Worm (Caenorhabditis elegans) whole organism, mixed stage, embryonic: ENCODE results near the gene T26H5.4.

Source experiments
- M03D4.4 ChIP-seq: sonication (generic microtip); optimal IDR thresholded peaks from 2 replicates; lab custom pipeline; 2017; ENCODE audit warnings: mild to moderate bottlenecking, missing genetic modification characterization, missing compliant biosample characterization
- bed-3 ChIP-seq: fragments of 200-800 bp; sonication (Bioruptor generic); optimal IDR thresholded peaks from 3 replicates; lab custom pipeline; 2018; ENCODE audit warnings: mild to moderate bottlenecking, missing genetic modification characterization, moderate library complexity, missing compliant biosample characterization
- blmp-1 ChIP-seq: fragments of 150-350 bp; optimal IDR thresholded peaks from 2 replicates; lab custom pipeline; 2014; ENCODE audit warnings: missing biosample characterization, missing genetic modification characterization
- ceh-43 ChIP-seq: fragments of 200-800 bp; sonication (Bioruptor generic); optimal IDR thresholded peaks from 2 replicates; lab custom pipeline; 2018; ENCODE audit warnings: mild to moderate bottlenecking, missing genetic modification characterization, moderate library complexity, missing compliant biosample characterization
- ceh-83 ChIP-seq: fragments of 200-800 bp; sonication (Bioruptor generic); optimal IDR thresholded peaks from 2 replicates; lab custom pipeline; 2018; ENCODE audit warnings: mild to moderate bottlenecking, missing genetic modification characterization, missing compliant biosample characterization
- ces-1 ChIP-seq: fragments of 150-350 bp; optimal IDR thresholded peaks from 2 replicates; lab custom pipeline; 2014; ENCODE audit warnings: missing biosample characterization, missing genetic modification reagents, missing genetic modification characterization
- cnd-1 ChIP-seq: fragments of 200-800 bp; sonication (Bioruptor generic); optimal IDR thresholded peaks from 2 replicates; lab custom pipeline; 2018; ENCODE audit warnings: mild to moderate bottlenecking, missing genetic modification characterization, missing compliant biosample characterization
- drap-1 ChIP-seq: fragments of 200-800 bp; sonication (Bioruptor generic); optimal IDR thresholded peaks from 3 replicates; lab custom pipeline; 2018; ENCODE audit warnings: mild to moderate bottlenecking, missing genetic modification characterization, missing compliant biosample characterization
- elt-1 ChIP-seq: sonication (generic microtip); optimal IDR thresholded peaks from 2 replicates; lab custom pipeline; 2017; ENCODE audit warnings: missing genetic modification characterization, mild to moderate bottlenecking, missing compliant biosample characterization, antibody characterized with exemption, moderate library complexity, borderline replicate concordance; ENCODE audit not compliant: insufficient read depth
- elt-3 ChIP-seq: fragments of 150-350 bp; optimal IDR thresholded peaks from 2 replicates; lab custom pipeline; 2014; ENCODE audit warnings: missing biosample characterization, missing genetic modification characterization
- flh-1 ChIP-seq: fragments of 200-800 bp; sonication (Bioruptor generic); optimal IDR thresholded peaks from 2 replicates; lab custom pipeline; 2018; ENCODE audit warnings: mild to moderate bottlenecking, missing genetic modification characterization, moderate library complexity, missing compliant biosample characterization
- ham-2 ChIP-seq: fragments of 200-800 bp; sonication (Bioruptor generic); optimal IDR thresholded peaks from 2 replicates; lab custom pipeline; 2018; ENCODE audit warnings: mild to moderate bottlenecking, missing genetic modification characterization, missing compliant biosample characterization
- hlh-1 ChIP-seq: fragments of 150-350 bp; optimal IDR thresholded peaks from 2 replicates; lab custom pipeline; 2014; ENCODE audit warnings: missing biosample characterization, missing genetic modification reagents, missing genetic modification characterization
- lin-13 ChIP-seq: fragments of 150-350 bp; optimal IDR thresholded peaks from 2 replicates; lab custom pipeline; 2014; ENCODE audit warnings: missing biosample characterization, missing genetic modification characterization
- lin-32 ChIP-seq: fragments of 200-800 bp; sonication (Bioruptor generic); optimal IDR thresholded peaks from 2 replicates; lab custom pipeline; 2018; ENCODE audit warnings: mild to moderate bottlenecking, missing genetic modification characterization, missing compliant biosample characterization
- lsy-2 ChIP-seq: fragments of 150-350 bp; optimal IDR thresholded peaks from 2 replicates; lab custom pipeline; 2014; ENCODE audit warnings: missing biosample characterization, missing genetic modification characterization
- mep-1 ChIP-seq: fragments of 150-350 bp; optimal IDR thresholded peaks from 2 replicates; lab custom pipeline; 2017; ENCODE audit warnings: missing biosample characterization, missing genetic modification reagents, missing genetic modification characterization, inconsistent platforms
- nhr-12 ChIP-seq: fragments of 150-350 bp; optimal IDR thresholded peaks from 2 replicates; lab custom pipeline; 2014; ENCODE audit warnings: missing biosample characterization, missing genetic modification characterization
- nhr-28 ChIP-seq: fragments of 150-350 bp; optimal IDR thresholded peaks from 2 replicates; lab custom pipeline; 2014; ENCODE audit warnings: missing biosample characterization, missing genetic modification characterization
- nhr-76 ChIP-seq: sonication (generic microtip); optimal IDR thresholded peaks from 2 replicates; lab custom pipeline; 2017; ENCODE audit warnings: missing biosample characterization, missing genetic modification characterization
- pha-4 ChIP-seq: fragments of 150-350 bp; optimal IDR thresholded peaks from 2 replicates; lab custom pipeline; 2018; ENCODE audit warnings: missing biosample characterization, missing genetic modification reagents, missing genetic modification characterization
- sem-2 ChIP-seq: fragments of 200-800 bp; sonication (Bioruptor generic); optimal IDR thresholded peaks from 2 replicates; lab custom pipeline; 2018; ENCODE audit warnings: mild to moderate bottlenecking, missing genetic modification characterization, missing compliant biosample characterization
- snpc-4 ChIP-seq: fragments of 150-350 bp; optimal IDR thresholded peaks from 2 replicates; lab custom pipeline; 2014; ENCODE audit warnings: missing biosample characterization, missing genetic modification characterization
- sptf-1 ChIP-seq: sonication (generic microtip); optimal IDR thresholded peaks from 2 replicates; lab custom pipeline; 2017; ENCODE audit warnings: mild to moderate bottlenecking, missing genetic modification characterization, moderate library complexity, missing compliant biosample characterization
- tbx-8 ChIP-seq: fragments of 200-800 bp; sonication (Bioruptor generic); optimal IDR thresholded peaks from 2 replicates; lab custom pipeline; 2018; ENCODE audit warnings: mild to moderate bottlenecking, missing genetic modification characterization, moderate library complexity, missing compliant biosample characterization
- unc-120 ChIP-seq: sonication (generic microtip); optimal IDR thresholded peaks from 2 replicates; lab custom pipeline; 2017; ENCODE audit warnings: missing genetic modification characterization, missing compliant biosample characterization; ENCODE audit not compliant: poor library complexity, severe bottlenecking
- unc-39 ChIP-seq: fragments of 150-350 bp; optimal IDR thresholded peaks from 2 replicates; lab custom pipeline; 2014; ENCODE audit warnings: missing biosample characterization, missing genetic modification characterization
- unc-62 ChIP-seq: fragments of 150-350 bp; optimal IDR thresholded peaks from 2 replicates; lab custom pipeline; 2014; ENCODE audit warnings: missing biosample characterization, missing genetic modification reagents, missing genetic modification characterization
- zip-8 ChIP-seq: fragments of 150-350 bp; optimal IDR thresholded peaks from 2 replicates; lab custom pipeline; 2014; ENCODE audit warnings: missing biosample characterization, missing genetic modification characterization
- ztf-11 ChIP-seq: fragments of 150-350 bp; optimal IDR thresholded peaks from 2 replicates; lab custom pipeline; 2014; ENCODE audit warnings: missing biosample characterization, missing genetic modification characterization

T26H5.4 gene

ce11 chrV:15426944-15427343 is 21.6 kb downstream of the T26H5.4 start, which contains the start of gene fbxa-209:
fbxa-209 (minus strand) TSS chrV:15427044.
- TF ChIP-seq flh-1, result no peak
- TF ChIP-seq pha-4 (tag; lab: Kevin White, UChicago), result no peak
- no peak for TF ChIP-seq unc-120
- TF ChIP-seq M03D4.4 (tag; lab: Kevin White, UChicago), result no peak
- no peak for TF ChIP-seq lin-13 (tag; lab: Kevin White, UChicago)
- no peak for TF ChIP-seq lsy-2 (tag; lab: Kevin White, UChicago)
- TF ChIP-seq nhr-76 (tag; lab: Kevin White, UChicago), result no peak
- TF ChIP-seq unc-39, result no peak
- no peak for TF ChIP-seq hlh-1 (tag; lab: Kevin White, UChicago)
- TF ChIP-seq ceh-43 (GFP tag; lab: Kevin White, UChicago), result no peak
- TF ChIP-seq tbx-8, result no peak

ce11 chrV:15425368-15426091 is 23.0 kb downstream of the T26H5.4 start, which contains the start of gene Y36E3A.2:
Y36E3A.2 (plus strand) TSS chrV:15426041.
- TF ChIP-seq ztf-11 (tag; lab: Kevin White, UChicago) (no peak), elt-3 (tag; lab: Kevin White, UChicago) (no peak), ham-2 (no peak), nhr-28 (tag; lab: Kevin White, UChicago) (no peak), snpc-4 (tag; lab: Kevin White, UChicago) (no peak), sem-2 (GFP tag; lab: Kevin White, UChicago) (no peak), lsy-2 (tag; lab: Kevin White, UChicago) (no peak), flh-1 (no peak), ceh-83 (GFP tag; lab: Kevin White, UChicago) (no peak), zip-8 (tag; lab: Kevin White, UChicago) (no peak), bed-3 (GFP tag; lab: Kevin White, UChicago) (no peak), unc-39 (no peak), nhr-12 (tag; lab: Kevin White, UChicago) (no peak), ces-1 (GFP tag; lab: Kevin White, UChicago) (no peak), cnd-1 (tag; lab: Kevin White, UChicago) (no peak), sptf-1 (tag; lab: Kevin White, UChicago) (no peak), ceh-43 (GFP tag; lab: Kevin White, UChicago) (no peak), unc-62 (no peak)

- TF ChIP-seq ham-2, result no peak
Observed at ce11 chrV:15423601-15424000, 24.9 kb downstream of the T26H5.4 start, which contains the start of gene fbxa-104. fbxa-104 (minus strand) TSS chrV:15423683.

- TF ChIP-seq lin-13 (tag; lab: Kevin White, UChicago) (no peak), ceh-43 (GFP tag; lab: Kevin White, UChicago) (no peak), ham-2 (no peak), nhr-12 (tag; lab: Kevin White, UChicago) (no peak)
Observed at ce11 chrV:15417822-15418221, 30.7 kb downstream of the T26H5.4 start, which contains the start of gene T06E6.10. T06E6.10 (plus strand) TSS chrV:15418122.

- TF ChIP-seq ceh-43 (GFP tag; lab: Kevin White, UChicago), result no peak
- no peak for TF ChIP-seq drap-1
- no peak for TF ChIP-seq bed-3 (GFP tag; lab: Kevin White, UChicago)
- no peak for TF ChIP-seq nhr-28 (tag; lab: Kevin White, UChicago)
- no peak for TF ChIP-seq snpc-4 (tag; lab: Kevin White, UChicago)
Observed at ce11 chrV:15415951-15416350, 32.5 kb downstream of the T26H5.4 start, which contains the start of gene srh-265. srh-265 (plus strand) TSS chrV:15416251.

- TF ChIP-seq blmp-1, result no peak
- TF ChIP-seq, all 35 proteins: peak for 0
Observed at ce11 chrV:15413847-15414246, 34.7 kb downstream of the T26H5.4 start, which contains the start of gene srh-264. srh-264 (plus strand) TSS chrV:15414147.

ce11 chrV:15412625-15413024 is 35.9 kb downstream of the T26H5.4 start, which contains the start of gene srbc-63:
srbc-63 (minus strand) TSS chrV:15412725.
- TF ChIP-seq pha-4 (tag; lab: Kevin White, UChicago), result no peak
- no peak for TF ChIP-seq ces-1 (GFP tag; lab: Kevin White, UChicago)
- TF ChIP-seq lin-13 (tag; lab: Kevin White, UChicago), result no peak
- no peak for TF ChIP-seq flh-1
- TF ChIP-seq ceh-43 (GFP tag; lab: Kevin White, UChicago), result no peak
- no peak for TF ChIP-seq elt-3 (tag; lab: Kevin White, UChicago)
- TF ChIP-seq nhr-12 (tag; lab: Kevin White, UChicago), result no peak
- no peak for TF ChIP-seq drap-1
- TF ChIP-seq sptf-1 (tag; lab: Kevin White, UChicago), result no peak
- TF ChIP-seq unc-62, result no peak
- TF ChIP-seq elt-1, result no peak
- no peak for TF ChIP-seq hlh-1 (tag; lab: Kevin White, UChicago)
- TF ChIP-seq nhr-76 (tag; lab: Kevin White, UChicago), result no peak
- TF ChIP-seq ham-2, result no peak
- no peak for TF ChIP-seq mep-1 (tag; lab: Kevin White, UChicago)
- no peak for TF ChIP-seq lsy-2 (tag; lab: Kevin White, UChicago)
- TF ChIP-seq nhr-28 (tag; lab: Kevin White, UChicago), result no peak
- no peak for TF ChIP-seq sem-2 (GFP tag; lab: Kevin White, UChicago)
- no peak for TF ChIP-seq lin-32 (GFP tag; lab: Kevin White, UChicago)
